Worm (Caenorhabditis elegans) whole organism, young adult: Measurements from ENCODE around the gene dpy-6.

Experiments used
- ceh-100 ChIP-seq: fragments of 200-800 bp; sonication (Bioruptor generic); IDR thresholded peaks from 2 replicates; pipeline ENCODE4 v1.3.6; 2022; ENCODE audit warnings: missing genetic modification reagents, missing genetic modification characterization, missing compliant biosample characterization
- ets-4 ChIP-seq: fragments of 200-800 bp; sonication (Bioruptor generic); optimal IDR thresholded peaks from 2 replicates; lab custom pipeline; 2018; ENCODE audit warnings: mild to moderate bottlenecking, missing genetic modification characterization, missing compliant biosample characterization
- gei-17 ChIP-seq: fragments of 200-800 bp; sonication (Bioruptor generic); optimal IDR thresholded peaks from 2 replicates; lab custom pipeline; 2018; ENCODE audit warnings: mild to moderate bottlenecking, missing genetic modification characterization, missing compliant biosample characterization
- let-607 ChIP-seq, 2 experiments: fragments of 200-800 bp in 1 of 2; sonication (Bioruptor generic) in 1 of 2; sonication (generic microtip) in 1 of 2; optimal IDR thresholded peaks; 2 replicates each; lab custom pipeline; 2016 to 2018; ENCODE audit warnings: mild to moderate bottlenecking in 2 of 2, missing compliant biosample characterization in 2 of 2, missing genetic modification characterization in 2 of 2, moderate library complexity in 2 of 2, missing genotype in 1 of 2
- rpc-1 ChIP-seq, 2 experiments: fragments of 150-350 bp in 1 of 2; sonication (generic microtip) in 1 of 2; optimal IDR thresholded peaks; 2 replicates each; lab custom pipeline; 2014 to 2018; ENCODE audit warnings: missing biosample characterization in 1 of 2, missing genetic modification characterization in 1 of 2, missing genetic modification reagents in 1 of 2, missing genotype in 1 of 2
- sptf-2 ChIP-seq: fragments of 200-800 bp; sonication (Bioruptor generic); optimal IDR thresholded peaks from 2 replicates; lab custom pipeline; 2018; ENCODE audit warnings: mild to moderate bottlenecking, missing genetic modification characterization, missing compliant biosample characterization

- TF ChIP-seq let-607 (tag; optimal IDR thresholded peaks at IDR 0.05; lab: Kevin White, UChicago) (no peak), sptf-2 (GFP tag; lab: Kevin White, UChicago) (no peak), gei-17 (GFP tag; lab: Kevin White, UChicago) (no peak), rpc-1 (optimal IDR thresholded peaks at IDR 0.05; lab: Kevin White, UChicago) (no peak), rpc-1 (tag; optimal IDR thresholded peaks at IDR 0.05; lab: Kevin White, UChicago) (no peak), ceh-100 (GFP tag; lab: Robert Waterston, UW) (no peak), ets-4 (GFP tag; lab: Kevin White, UChicago) (no peak)
These were observed at the start of gene dpy-6 for ce11 chrX:8455590-8456166.
